Worm (Caenorhabditis elegans) whole organism, L2 larva: ENCODE data around the gene oac-3.

Source experiments
- mdl-1 ChIP-seq, 2 experiments: fragments of 150-350 bp in 1 of 2; sonication (generic microtip) in 1 of 2; optimal IDR thresholded peaks; 2 replicates each; lab custom pipeline; 2017; ENCODE audit warnings: missing biosample characterization in 2 of 2, missing genetic modification characterization in 2 of 2
- nhr-237 ChIP-seq: fragments of 150-350 bp; optimal IDR thresholded peaks from 2 replicates; lab custom pipeline; 2014; ENCODE audit warnings: missing biosample characterization, missing genetic modification characterization
- nhr-25 ChIP-seq: fragments of 150-350 bp; sonication (generic microtip); optimal IDR thresholded peaks from 3 replicates; lab custom pipeline; 2014; ENCODE audit warnings: missing biosample characterization, missing genetic modification characterization
- peb-1 ChIP-seq: fragments of 150-350 bp; optimal IDR thresholded peaks from 2 replicates; lab custom pipeline; 2014; ENCODE audit warnings: missing biosample characterization, missing genetic modification characterization

DNA sequence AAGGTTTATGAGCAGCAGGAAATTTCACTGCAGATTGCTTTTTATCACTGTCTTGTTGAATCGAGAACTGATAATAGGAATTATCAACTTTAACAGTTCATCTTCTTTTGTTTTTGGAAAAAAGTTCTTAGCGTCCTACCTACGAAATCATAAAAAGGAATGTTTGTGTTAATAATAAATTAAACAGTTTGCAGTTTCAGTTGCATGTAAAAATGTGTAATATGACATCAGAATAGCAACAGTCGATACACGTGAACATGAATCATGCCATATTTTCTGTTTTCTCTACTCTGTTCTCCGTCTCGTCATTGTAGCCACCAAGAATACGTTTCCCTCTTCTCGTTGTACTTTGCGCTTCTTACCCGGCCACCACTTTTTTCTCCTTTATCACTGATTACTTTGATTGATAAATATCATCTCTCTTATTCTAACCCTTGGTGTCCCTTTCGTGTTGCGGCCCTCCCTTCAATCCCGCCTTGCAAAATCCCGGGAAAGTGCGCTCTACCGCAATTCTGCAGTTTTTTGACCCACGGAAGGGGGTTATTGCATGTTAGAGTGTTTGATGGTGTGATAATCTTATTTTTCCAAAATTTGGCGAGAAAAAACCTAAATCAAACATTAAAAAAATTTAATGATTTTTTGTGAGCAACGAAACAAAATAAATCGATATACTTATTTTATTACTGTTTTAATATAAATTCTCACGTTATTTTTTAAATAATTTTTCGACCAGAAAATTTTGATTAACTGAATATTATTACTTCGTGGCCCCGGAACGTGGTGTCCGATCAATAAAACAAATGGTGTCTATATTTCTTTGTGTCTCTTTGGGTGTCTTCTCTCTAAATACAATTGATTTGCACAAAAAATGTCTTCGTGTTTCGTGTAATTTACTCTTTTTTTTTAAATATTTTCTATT is 6.6 kb upstream of the oac-3 start, which contains the start of gene sptl-3:
- TF ChIP-seq mdl-1 (tag; optimal IDR thresholded peaks at IDR 0.05; lab: Kevin White, UChicago) (peak in 1 of 2 experiments; percentile 5), nhr-237 (no peak), nhr-25 (tag; lab: Kevin White, UChicago) (peak; percentile 53), peb-1 (tag; lab: Kevin White, UChicago) (no peak)
